Fruit fly (Drosophila melanogaster) Kc167 (cell line): Measurements from ENCODE around the gene mei-P26.

Experiments
- Myc ChIP-seq: fragments of >200 bp; optimal IDR thresholded peaks from 2 replicates; lab custom pipeline; 2017; ENCODE audit warnings: missing external identifiers
- Sin3A ChIP-seq: fragments of >200 bp; optimal IDR thresholded peaks from 2 replicates; lab custom pipeline; 2018; ENCODE audit warnings: missing external identifiers
- h ChIP-seq: fragments of >200 bp; optimal IDR thresholded peaks from 3 replicates; lab custom pipeline; 2018; ENCODE audit warnings: missing external identifiers
- insv ChIP-seq: fragments of >200 bp; optimal IDR thresholded peaks from 3 replicates; lab custom pipeline; 2018; ENCODE audit warnings: missing external identifiers
- psq ChIP-seq: fragments of >200 bp; optimal IDR thresholded peaks from 2 replicates; lab custom pipeline; 2017; ENCODE audit warnings: missing external identifiers
- ttk ChIP-seq: sonication (Bioruptor generic); optimal IDR thresholded peaks from 2 replicates; lab custom pipeline; 2017; ENCODE audit warnings: missing external identifiers

dm6 chrX:9158366-9158765 is 4.7 kb upstream of the mei-P26 start, which contains the start of the genes Ost48 and Dlip1:
- no peak for TF ChIP-seq psq (lab: Kevin White, UChicago)
- no peak for TF ChIP-seq ttk (lab: Kevin White, UChicago)
- TF ChIP-seq h (lab: Kevin White, UChicago), result no peak
- TF ChIP-seq Myc (lab: Kevin White, UChicago), result no peak
- no peak for TF ChIP-seq insv (lab: Kevin White, UChicago)
- TF ChIP-seq Sin3A (lab: Kevin White, UChicago), result peak; percentile 55
